Worm (Caenorhabditis elegans) whole organism, young adult: ENCODE data around the gene T10D4.19.

Experiments used
- F37B4.10 ChIP-seq: fragments of 200-800 bp; sonication (Bioruptor generic); IDR thresholded peaks from 2 replicates; pipeline ENCODE4 v1.3.6; 2022; ENCODE audit warnings: missing genetic modification characterization, missing compliant biosample characterization
- attf-3 ChIP-seq: fragments of 200-800 bp; sonication (Bioruptor generic); conservative IDR thresholded peaks from 2 replicates; pipeline ENCODE4 v1.3.6; 2022; ENCODE audit warnings: missing genetic modification reagents, missing genetic modification characterization, missing compliant biosample characterization
- ekl-4 ChIP-seq: fragments of 200-800 bp; sonication (Bioruptor generic); IDR thresholded peaks from 2 replicates; pipeline ENCODE4 v1.3.6; 2022; ENCODE audit warnings: missing genetic modification reagents, missing genetic modification characterization, missing compliant biosample characterization
- madf-3 ChIP-seq: fragments of 200-800 bp; sonication (Bioruptor generic); IDR thresholded peaks from 2 replicates; pipeline ENCODE4 v1.3.6; 2022; ENCODE audit warnings: missing genetic modification reagents, missing genetic modification characterization, missing compliant biosample characterization
- nfyb-1 ChIP-seq: fragments of 200-800 bp; sonication (Bioruptor generic); IDR thresholded peaks from 2 replicates; pipeline ENCODE4 v1.3.6; 2022; ENCODE audit warnings: missing genetic modification reagents, missing genetic modification characterization, missing compliant biosample characterization
- rpc-1 ChIP-seq, 2 experiments: fragments of 150-350 bp in 1 of 2; sonication (generic microtip) in 1 of 2; optimal IDR thresholded peaks; 2 replicates each; lab custom pipeline; 2014 to 2018; ENCODE audit warnings: missing biosample characterization in 1 of 2, missing genetic modification characterization in 1 of 2, missing genetic modification reagents in 1 of 2, missing genotype in 1 of 2
- xnd-1 ChIP-seq: sonication (generic microtip); optimal IDR thresholded peaks from 2 replicates; lab custom pipeline; 2016; ENCODE audit warnings: missing genotype, missing genetic modification reagents, missing genetic modification characterization, missing compliant biosample characterization
- zim-3 ChIP-seq: sonication (generic microtip); optimal IDR thresholded peaks from 2 replicates; lab custom pipeline; 2017; ENCODE audit warnings: mild to moderate bottlenecking, missing genetic modification characterization, moderate library complexity, missing compliant biosample characterization

- TF ChIP-seq zim-3 (tag; lab: Kevin White, UChicago) (no peak), madf-3 (GFP tag; lab: Robert Waterston, UW) (no peak), F37B4.10 (no peak), attf-3 (GFP tag; lab: Robert Waterston, UW) (no peak), rpc-1 (optimal IDR thresholded peaks at IDR 0.05; lab: Kevin White, UChicago) (no peak), rpc-1 (tag; optimal IDR thresholded peaks at IDR 0.05; lab: Kevin White, UChicago) (no peak), nfyb-1 (no peak), ekl-4 (no peak), xnd-1 (tag; lab: Kevin White, UChicago) (no peak)
Observed at ce11 chrII:3105765-3106164, 46.0 kb upstream of the T10D4.19 start, which contains the start of gene clec-122.
